Fruit fly (Drosophila melanogaster) whole organism, prepupa: ENCODE data around the gene Nup58.

Source experiments
- Blimp-1 ChIP-seq: fragments of 200-800 bp; sonication (Bioruptor generic); optimal IDR thresholded peaks from 3 replicates; lab custom pipeline; 2017; ENCODE audit warnings: missing biosample characterization, missing genetic modification characterization, mild to moderate bottlenecking, moderate library complexity, missing genetic modification reagents
- CG10669 ChIP-seq: fragments of 200-800 bp; sonication (Bioruptor generic); optimal IDR thresholded peaks from 3 replicates; lab custom pipeline; 2018; ENCODE audit warnings: missing biosample characterization, mild to moderate bottlenecking, missing genetic modification characterization, moderate library complexity
- CG31627 ChIP-seq: fragments of 200-800 bp; sonication (Bioruptor generic); optimal IDR thresholded peaks from 3 replicates; lab custom pipeline; 2016; ENCODE audit warnings: missing biosample characterization, missing genetic modification characterization
- CG32006 ChIP-seq: fragments of 200-800 bp; sonication (Bioruptor generic); optimal IDR thresholded peaks from 3 replicates; lab custom pipeline; 2017; ENCODE audit warnings: missing biosample characterization, mild to moderate bottlenecking, missing genetic modification characterization
- CG4318 ChIP-seq: fragments of 200-800 bp; sonication (Bioruptor generic); optimal IDR thresholded peaks from 3 replicates; lab custom pipeline; 2017; ENCODE audit warnings: missing biosample characterization, mild to moderate bottlenecking, missing genetic modification characterization
- CG6163 ChIP-seq: fragments of 200-800 bp; sonication (Bioruptor generic); IDR thresholded peaks from 3 replicates; pipeline ENCODE4 v1.3.6; 2022; ENCODE audit warnings: missing biosample characterization, missing genetic modification characterization
- CG6808 ChIP-seq: fragments of 200-800 bp; sonication (Bioruptor generic); optimal IDR thresholded peaks from 3 replicates; lab custom pipeline; 2017; ENCODE audit warnings: missing biosample characterization, missing genetic modification characterization, mild to moderate bottlenecking, moderate library complexity, missing genetic modification reagents
- CG7368 ChIP-seq: fragments of 200-800 bp; sonication (Bioruptor generic); optimal IDR thresholded peaks from 3 replicates; lab custom pipeline; 2016; ENCODE audit warnings: missing biosample characterization, missing genetic modification characterization
- Eip75B ChIP-seq: fragments of 200-800 bp; sonication (Bioruptor generic); optimal IDR thresholded peaks from 3 replicates; lab custom pipeline; 2016; ENCODE audit warnings: missing biosample characterization, missing genetic modification characterization
- Hr39 ChIP-seq: fragments of 200-800 bp; sonication (Bioruptor generic); optimal IDR thresholded peaks from 2 replicates; lab custom pipeline; 2016; ENCODE audit warnings: missing biosample characterization, missing genetic modification characterization
- esn ChIP-seq: fragments of 200-800 bp; sonication (Bioruptor generic); optimal IDR thresholded peaks from 2 replicates; lab custom pipeline; 2016; ENCODE audit warnings: missing biosample characterization, mild to moderate bottlenecking, missing genetic modification characterization, moderate library complexity
- fd59A ChIP-seq: fragments of 200-800 bp; sonication (Bioruptor generic); optimal IDR thresholded peaks from 2 replicates; lab custom pipeline; 2017; ENCODE audit warnings: missing biosample characterization, mild to moderate bottlenecking, missing genetic modification characterization, missing genetic modification reagents
- ss ChIP-seq, 2 experiments: fragments of 200-800 bp; sonication (Bioruptor generic); optimal IDR thresholded peaks; 2 replicates in 1 of 2; 3 replicates in 1 of 2; lab custom pipeline; 2017 to 2018; ENCODE audit warnings: mild to moderate bottlenecking in 2 of 2, missing biosample characterization in 2 of 2, missing genetic modification characterization in 2 of 2, moderate library complexity in 1 of 2

- TF ChIP-seq ss (GFP tag; optimal IDR thresholded peaks at IDR 0.05; lab: Kevin White, UChicago) (no peak), CG6163 (GFP tag; lab: Robert Waterston, UW) (no peak), fd59A (no peak), Blimp-1 (GFP tag; lab: Kevin White, UChicago) (no peak), CG10669 (GFP tag; lab: Kevin White, UChicago) (no peak), CG32006 (GFP tag; lab: Kevin White, UChicago) (no peak), CG6808 (GFP tag; lab: Kevin White, UChicago) (no peak), CG31627 (GFP tag; lab: Kevin White, UChicago) (no peak), Hr39 (GFP tag; lab: Kevin White, UChicago) (no peak), CG4318 (GFP tag; lab: Kevin White, UChicago) (no peak), CG7368 (GFP tag; lab: Kevin White, UChicago) (no peak), esn (no peak), Eip75B (GFP tag; lab: Kevin White, UChicago) (no peak)
Observed at dm6 chr3R:19682424-19682823, 37.6 kb downstream of the Nup58 start.
